Fruit fly (Drosophila melanogaster): ENCODE measurements around the gene Strump.
A peak's percentile ranks its signal among the peaks of the same experiment; 100 is the strongest.

Gene Strump

DNA sequence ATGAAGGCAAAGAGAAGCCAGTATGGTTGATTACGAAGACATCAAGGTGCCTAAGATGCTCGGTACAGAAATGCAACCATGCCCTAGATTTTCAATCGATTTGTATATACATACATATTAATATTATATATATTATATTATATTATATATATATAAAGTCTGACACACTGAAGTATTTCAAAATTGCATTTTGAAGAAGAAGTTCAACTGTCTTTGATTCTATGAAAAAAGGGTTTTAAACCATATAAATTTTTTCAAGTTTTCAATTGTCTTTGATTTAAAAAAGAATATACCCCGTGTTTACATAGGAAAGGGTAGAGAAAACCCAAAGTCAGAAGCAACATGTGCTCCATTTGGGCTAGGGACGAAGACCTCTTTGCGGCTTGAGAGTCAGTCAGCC, 53.0 kb downstream of the Strump start:
- TF ChIP-seq CG1621 (tag; optimal IDR thresholded peaks at IDR 0.05) = no peak
- TF ChIP-seq OdsH (GFP tag; optimal IDR thresholded peaks at IDR 0.05) = peak; percentile 53
- peak; percentile 67 for TF ChIP-seq spab (GFP tag; optimal IDR thresholded peaks at IDR 0.05)
- peak; percentile 29 for TF ChIP-seq topi (GFP tag; optimal IDR thresholded peaks at IDR 0.05)
- no peak for TF ChIP-seq salr (GFP tag; optimal IDR thresholded peaks at IDR 0.05)
- TF ChIP-seq Hr38 (GFP tag; optimal IDR thresholded peaks at IDR 0.05) = no peak
- TF ChIP-seq CG7368 (GFP tag; optimal IDR thresholded peaks at IDR 0.05) = peak; percentile 26
- no peak for TF ChIP-seq Blimp-1 (GFP tag; optimal IDR thresholded peaks at IDR 0.05)
- no peak for TF ChIP-seq CG6854 (GFP tag; optimal IDR thresholded peaks at IDR 0.05)
- no peak for TF ChIP-seq Smox (GFP tag; optimal IDR thresholded peaks at IDR 0.05)
- peak; percentile 47; the same call in 1 of the 3 replicates for TF ChIP-seq CG6163 (GFP tag; IDR thresholded peaks at IDR 0.05)
- TF ChIP-seq CG6276 (GFP tag; optimal IDR thresholded peaks at IDR 0.05) = no peak
- TF ChIP-seq Ets21C (GFP tag; optimal IDR thresholded peaks at IDR 0.05) = no peak
- no peak for TF ChIP-seq Lpt (GFP tag; optimal IDR thresholded peaks at IDR 0.05)
- peak; percentile 33 for TF ChIP-seq acj6 (GFP tag; optimal IDR thresholded peaks at IDR 0.05)
- TF ChIP-seq Eip93F (GFP tag; optimal IDR thresholded peaks at IDR 0.05) = no peak
- peak; percentile 81 for TF ChIP-seq CG10631 (GFP tag; optimal IDR thresholded peaks at IDR 0.05)
- TF ChIP-seq CG32006 (GFP tag; optimal IDR thresholded peaks at IDR 0.05) = peak; percentile 8
- no peak for TF ChIP-seq lz (GFP tag; optimal IDR thresholded peaks at IDR 0.05)
- TF ChIP-seq Hr4 (GFP tag; optimal IDR thresholded peaks at IDR 0.05) = no peak
- peak; percentile 61 for TF ChIP-seq achi (GFP tag; optimal IDR thresholded peaks at IDR 0.05)
- no peak for TF ChIP-seq net (GFP tag; optimal IDR thresholded peaks at IDR 0.05)
- no peak for TF ChIP-seq fd85E (GFP tag; optimal IDR thresholded peaks at IDR 0.05)
- no peak for TF ChIP-seq vri (GFP tag; optimal IDR thresholded peaks at IDR 0.05)
- TF ChIP-seq esn (GFP tag; optimal IDR thresholded peaks at IDR 0.05) = peak; percentile 40
- TF ChIP-seq Sox15 (GFP tag; optimal IDR thresholded peaks at IDR 0.05) = peak; percentile 25
- no peak for TF ChIP-seq Sox102F (GFP tag; optimal IDR thresholded peaks at IDR 0.05)
- TF ChIP-seq pdm3 (GFP tag; optimal IDR thresholded peaks at IDR 0.05) = no peak
- peak; percentile 44 for TF ChIP-seq dsx (GFP tag; optimal IDR thresholded peaks at IDR 0.05; ENCODE audit: poor library complexity, severe bottlenecking)
- TF ChIP-seq CG11294 (GFP tag; IDR thresholded peaks at IDR 0.05) = no peak
- no peak for TF ChIP-seq Gug (GFP tag; IDR thresholded peaks at IDR 0.05)
- peak; percentile 82 for TF ChIP-seq CG34406 (GFP tag; optimal IDR thresholded peaks at IDR 0.05)
- TF ChIP-seq CG6792 (GFP tag; optimal IDR thresholded peaks at IDR 0.05) = peak; percentile 33
- TF ChIP-seq CG8319 (GFP tag; optimal IDR thresholded peaks at IDR 0.05) = peak; percentile 19
- TF ChIP-seq ss (GFP tag; optimal IDR thresholded peaks at IDR 0.05) = peak; percentile 21 to 77
- TF ChIP-seq fkh (GFP tag; optimal IDR thresholded peaks at IDR 0.05) = no peak
- TF ChIP-seq svp (GFP tag) = peak; percentile 18
- TF ChIP-seq CG3919 (GFP tag; optimal IDR thresholded peaks at IDR 0.05) = peak; percentile 27
- no peak for TF ChIP-seq CG11762 (GFP tag; optimal IDR thresholded peaks at IDR 0.05; ENCODE audit: insufficient read depth)
- peak; percentile 84 for TF ChIP-seq Eip78C (GFP tag)
- TF ChIP-seq eg (GFP tag; IDR thresholded peaks at IDR 0.05) = no peak
- no peak for TF ChIP-seq fd59A (GFP tag; optimal IDR thresholded peaks at IDR 0.05)
- no peak for TF ChIP-seq CG15336 (GFP tag; IDR thresholded peaks at IDR 0.05)
- TF ChIP-seq CG9139 (GFP tag; optimal IDR thresholded peaks at IDR 0.05) = peak; percentile 17
- no peak for TF ChIP-seq dac (GFP tag; optimal IDR thresholded peaks at IDR 0.05)
- TF ChIP-seq CG4318 (GFP tag; optimal IDR thresholded peaks at IDR 0.05) = no peak
- TF ChIP-seq CG8632 (GFP tag; optimal IDR thresholded peaks at IDR 0.05) = peak; percentile 80
- peak; percentile 89 for TF ChIP-seq CG3032 (tag; optimal IDR thresholded peaks at IDR 0.05)
- TF ChIP-seq Met (GFP tag; optimal IDR thresholded peaks at IDR 0.05) = no peak
- TF ChIP-seq CG11902 (GFP tag; optimal IDR thresholded peaks at IDR 0.05) = peak; percentile 28
- TF ChIP-seq CG16779 (tag; optimal IDR thresholded peaks at IDR 0.05) = no peak
- TF ChIP-seq cyc (GFP tag; optimal IDR thresholded peaks at IDR 0.05) = no peak
- TF ChIP-seq Sox14 (GFP tag; optimal IDR thresholded peaks at IDR 0.05) = no peak
